Fruit fly (Drosophila melanogaster) whole organism, embryonic: ENCODE measurements around the gene tipE.
A peak's percentile ranks its signal among the peaks of the same experiment; 100 is the strongest.

Experiments used
- Ada2b ChIP-seq: fragments of 200-800 bp; sonication (Bioruptor generic); IDR thresholded peaks from 2 replicates; pipeline ENCODE4 v1.3.6; 2022; ENCODE audit warnings: missing biosample characterization, missing genetic modification characterization
- Awh ChIP-seq: fragments of 200-800 bp; sonication (Bioruptor generic); IDR thresholded peaks from 2 replicates; pipeline ENCODE4, ENCODE4 v1.3.6; 2022; ENCODE audit warnings: missing biosample characterization, missing genetic modification characterization
- B-H2 ChIP-seq: fragments of 200-800 bp; sonication (Bioruptor generic); optimal IDR thresholded peaks from 2 replicates; lab custom pipeline; 2018; ENCODE audit warnings: missing biosample characterization, mild to moderate bottlenecking, missing genetic modification characterization
- CG10274 ChIP-seq: fragments of 200-800 bp; sonication (Bioruptor generic); optimal IDR thresholded peaks from 3 replicates; lab custom pipeline; 2017; ENCODE audit warnings: missing biosample characterization, mild to moderate bottlenecking, missing genetic modification characterization
- CG11093 ChIP-seq: fragments of 200-800 bp; sonication (Bioruptor generic); IDR thresholded peaks from 3 replicates; pipeline ENCODE4 v1.3.6; 2022; ENCODE audit warnings: missing biosample characterization, missing genetic modification characterization
- CG11247 ChIP-seq: fragments of 200-800 bp; sonication (Bioruptor generic); IDR thresholded peaks from 2 replicates; pipeline ENCODE4 v1.3.6; 2022; ENCODE audit warnings: missing biosample characterization, missing genetic modification characterization
- CG11456 ChIP-seq: fragments of 200-800 bp; sonication (Bioruptor generic); IDR thresholded peaks from 3 replicates; pipeline ENCODE4 v1.3.6; 2022; ENCODE audit warnings: missing biosample characterization, missing genetic modification characterization
- CG12155 ChIP-seq: fragments of 200-800 bp; sonication (Bioruptor generic); optimal IDR thresholded peaks from 3 replicates; lab custom pipeline; 2016; ENCODE audit warnings: missing biosample characterization, missing genetic modification characterization
- CG12391 ChIP-seq: fragments of 200-800 bp; sonication (Bioruptor generic); optimal IDR thresholded peaks from 3 replicates; lab custom pipeline; 2018; ENCODE audit warnings: missing biosample characterization, mild to moderate bottlenecking, missing genetic modification characterization, moderate library complexity
- CG12659 ChIP-seq: fragments of 200-800 bp; sonication (Bioruptor generic); optimal IDR thresholded peaks from 3 replicates; lab custom pipeline; 2017; ENCODE audit warnings: mild to moderate bottlenecking, missing biosample characterization, missing genetic modification reagents, missing genetic modification characterization
- CG13287 ChIP-seq: fragments of 200-800 bp; sonication (Bioruptor generic); IDR thresholded peaks from 2 replicates; pipeline ENCODE4 v1.3.6; 2022; ENCODE audit warnings: missing biosample characterization, missing genetic modification characterization; ENCODE audit not compliant: partially characterized antibody
- CG15011 ChIP-seq: fragments of 200-800 bp; sonication (Bioruptor generic); optimal IDR thresholded peaks from 3 replicates; lab custom pipeline; 2018; ENCODE audit warnings: missing biosample characterization, mild to moderate bottlenecking, missing genetic modification characterization
- CG15479 ChIP-seq: fragments of 200-800 bp; sonication (Bioruptor generic); optimal IDR thresholded peaks from 3 replicates; lab custom pipeline; 2019; ENCODE audit warnings: missing biosample characterization, mild to moderate bottlenecking, missing genetic modification characterization, moderate library complexity
- CG16779 ChIP-seq: fragments of 200-800 bp; sonication (Bioruptor generic); IDR thresholded peaks from 2 replicates; pipeline ENCODE4 v1.3.6; 2022; ENCODE audit warnings: missing biosample characterization, missing genetic modification characterization
- CG16863 ChIP-seq: fragments of 200-800 bp; sonication (Bioruptor generic); optimal IDR thresholded peaks from 3 replicates; lab custom pipeline; 2016; ENCODE audit warnings: missing biosample characterization, missing genetic modification characterization
- CG30020 ChIP-seq: fragments of 200-800 bp; optimal IDR thresholded peaks from 2 replicates; lab custom pipeline; 2019; ENCODE audit warnings: missing biosample characterization, mild to moderate bottlenecking, missing genetic modification characterization, moderate library complexity
- CG32772 ChIP-seq: fragments of 200-800 bp; sonication (Bioruptor generic); IDR thresholded peaks from 2 replicates; pipeline ENCODE4 v1.3.6; 2022; ENCODE audit warnings: missing biosample characterization, missing genetic modification characterization
- CG33213 ChIP-seq: fragments of 200-800 bp; sonication (Bioruptor generic); optimal IDR thresholded peaks from 3 replicates; lab custom pipeline; 2016; ENCODE audit warnings: missing biosample characterization, missing genetic modification characterization
- CG4424 ChIP-seq: fragments of 200-800 bp; sonication (Bioruptor generic); optimal IDR thresholded peaks from 3 replicates; lab custom pipeline; 2016; ENCODE audit warnings: missing biosample characterization, missing genetic modification characterization
- CG5953 ChIP-seq: fragments of 200-800 bp; sonication (Bioruptor generic); IDR thresholded peaks from 2 replicates; pipeline ENCODE4 v1.3.6; 2022; ENCODE audit warnings: missing biosample characterization, missing genetic modification characterization
- CG6765 ChIP-seq: fragments of 200-800 bp; sonication (Bioruptor generic); optimal IDR thresholded peaks from 3 replicates; lab custom pipeline; 2017; ENCODE audit warnings: missing biosample characterization, mild to moderate bottlenecking, missing genetic modification characterization
- CG7372 ChIP-seq: fragments of 200-800 bp; sonication (Bioruptor generic); IDR thresholded peaks from 2 replicates; pipeline ENCODE4 v1.3.6; 2022; ENCODE audit warnings: missing biosample characterization, missing genetic modification characterization
- CG9609 ChIP-seq: fragments of 200-800 bp; sonication (Bioruptor generic); optimal IDR thresholded peaks from 3 replicates; lab custom pipeline; 2016; ENCODE audit warnings: missing biosample characterization, missing genetic modification characterization
- Dref ChIP-seq: fragments of 200-800 bp; sonication (Bioruptor generic); IDR thresholded peaks from 2 replicates; pipeline ENCODE4 v1.3.6; 2022; ENCODE audit warnings: missing biosample characterization, missing genetic modification characterization
- Elba2 ChIP-seq: fragments of 200-800 bp; sonication (Bioruptor generic); optimal IDR thresholded peaks from 3 replicates; lab custom pipeline; 2016; ENCODE audit warnings: missing biosample characterization, missing genetic modification characterization
- Fer3 ChIP-seq: fragments of 200-800 bp; sonication (Bioruptor generic); optimal IDR thresholded peaks from 2 replicates; lab custom pipeline; 2018; ENCODE audit warnings: missing biosample characterization, mild to moderate bottlenecking, missing genetic modification characterization, moderate library complexity
- HmgD ChIP-seq: fragments of 200-800 bp; sonication (Bioruptor generic); optimal IDR thresholded peaks from 3 replicates; lab custom pipeline; 2016; ENCODE audit warnings: missing biosample characterization, missing genetic modification characterization
- Hmx ChIP-seq: fragments of 200-800 bp; sonication (Bioruptor generic); optimal IDR thresholded peaks from 2 replicates; lab custom pipeline; 2016; ENCODE audit warnings: missing biosample characterization, missing genetic modification characterization
- Oaz ChIP-seq: fragments of 200-800 bp; sonication (Bioruptor generic); IDR thresholded peaks from 2 replicates; pipeline ENCODE4 v1.3.6; 2022; ENCODE audit warnings: missing biosample characterization, missing genetic modification characterization
- Ravus ChIP-seq: fragments of 200-800 bp; sonication (Bioruptor generic); IDR thresholded peaks from 2 replicates; pipeline ENCODE4 v1.3.6; 2022; ENCODE audit warnings: missing biosample characterization, missing genetic modification characterization
- al ChIP-seq: fragments of 200-800 bp; sonication (Bioruptor generic); IDR thresholded peaks from 2 replicates; pipeline ENCODE4 v1.3.6; 2022; ENCODE audit warnings: missing biosample characterization, missing genetic modification characterization
- ap ChIP-seq: fragments of 200-800 bp; sonication (Bioruptor generic); IDR thresholded peaks from 2 replicates; pipeline ENCODE4 v1.3.6; 2022; ENCODE audit warnings: missing biosample characterization, missing genetic modification characterization
- bbx ChIP-seq: fragments of 200-800 bp; sonication (Bioruptor generic); IDR thresholded peaks from 2 replicates; pipeline ENCODE4 v1.3.6; 2022; ENCODE audit warnings: missing biosample characterization, missing genetic modification characterization; ENCODE audit not compliant: partially characterized antibody
- br ChIP-seq: fragments of >200 bp; optimal IDR thresholded peaks from 2 replicates; lab custom pipeline; 2017
- croc ChIP-seq: fragments of 200-800 bp; sonication (Bioruptor generic); conservative IDR thresholded peaks from 3 replicates; pipeline ENCODE4 v1.3.6; 2022; ENCODE audit warnings: missing biosample characterization, missing genetic modification characterization
- dimm ChIP-seq: fragments of 200-800 bp; sonication (Bioruptor generic); IDR thresholded peaks from 2 replicates; pipeline ENCODE4 v1.3.6; 2022; ENCODE audit warnings: missing biosample characterization, missing genetic modification characterization
- ewg ChIP-seq: fragments of 200-800 bp; sonication (Bioruptor generic); optimal IDR thresholded peaks from 3 replicates; lab custom pipeline; 2017; ENCODE audit warnings: mild to moderate bottlenecking, missing biosample characterization, missing genetic modification reagents, missing genetic modification characterization
- ftz-f1 ChIP-seq: fragments of 200-800 bp; sonication (Bioruptor generic); optimal IDR thresholded peaks from 2 replicates; lab custom pipeline; 2016; ENCODE audit warnings: missing biosample characterization, missing genetic modification characterization
- fu2 ChIP-seq: fragments of 200-800 bp; sonication (Bioruptor generic); optimal IDR thresholded peaks from 2 replicates; lab custom pipeline; 2016; ENCODE audit warnings: missing biosample characterization, missing genetic modification characterization
- gcm2 ChIP-seq: fragments of 200-800 bp; sonication (Bioruptor generic); optimal IDR thresholded peaks from 2 replicates; lab custom pipeline; 2016; ENCODE audit warnings: missing biosample characterization, missing genetic modification characterization
- gem ChIP-seq: fragments of 200-800 bp; sonication (Bioruptor generic); optimal IDR thresholded peaks from 2 replicates; lab custom pipeline; 2019; ENCODE audit warnings: missing biosample characterization, mild to moderate bottlenecking, missing genetic modification characterization, moderate library complexity
- hth ChIP-seq: fragments of >200 bp; optimal IDR thresholded peaks from 2 replicates; lab custom pipeline; 2017; ENCODE audit warnings: inconsistent platforms
- ind ChIP-seq: fragments of 200-800 bp; sonication (Bioruptor generic); optimal IDR thresholded peaks from 3 replicates; lab custom pipeline; 2016; ENCODE audit warnings: missing biosample characterization, missing genetic modification characterization
- lbe ChIP-seq: fragments of 200-800 bp; sonication (Bioruptor generic); optimal IDR thresholded peaks from 2 replicates; lab custom pipeline; 2016; ENCODE audit warnings: missing biosample characterization, mild to moderate bottlenecking, missing genetic modification characterization
- org-1 ChIP-seq: fragments of 200-800 bp; sonication (Bioruptor generic); optimal IDR thresholded peaks from 2 replicates; lab custom pipeline; 2017; ENCODE audit warnings: missing biosample characterization, missing genetic modification characterization
- peb ChIP-seq: fragments of 200-800 bp; sonication (Bioruptor generic); IDR thresholded peaks from 2 replicates; pipeline ENCODE4 v1.3.6; 2022; ENCODE audit warnings: missing biosample characterization, missing genetic modification characterization
- pros ChIP-seq: fragments of 200-800 bp; sonication (Bioruptor generic); optimal IDR thresholded peaks from 3 replicates; lab custom pipeline; 2019; ENCODE audit warnings: missing biosample characterization, mild to moderate bottlenecking, missing genetic modification characterization, moderate library complexity
- so ChIP-seq: fragments of 200-800 bp; sonication (Bioruptor generic); IDR thresholded peaks from 3 replicates; pipeline ENCODE4 v1.3.6; 2022; ENCODE audit warnings: missing biosample characterization, missing genetic modification characterization
- sob ChIP-seq: fragments of 200-800 bp; sonication (Bioruptor generic); IDR thresholded peaks from 2 replicates; pipeline ENCODE4 v1.3.6; 2022; ENCODE audit warnings: missing biosample characterization, missing genetic modification characterization
- ttk ChIP-seq: fragments of 200-800 bp; sonication (Bioruptor generic); IDR thresholded peaks from 2 replicates; pipeline ENCODE4 v2.1.2; 2022; ENCODE audit warnings: missing biosample characterization, missing genetic modification characterization
- tup ChIP-seq: fragments of 200-800 bp; sonication (Bioruptor generic); optimal IDR thresholded peaks from 2 replicates; lab custom pipeline; 2016; ENCODE audit warnings: missing biosample characterization, mild to moderate bottlenecking, missing genetic modification characterization, moderate library complexity
- usp ChIP-seq: fragments of >200 bp; optimal IDR thresholded peaks from 2 replicates; lab custom pipeline; 2017; ENCODE audit warnings: missing biosample characterization, missing genetic modification characterization

Gene tipE

DNA sequence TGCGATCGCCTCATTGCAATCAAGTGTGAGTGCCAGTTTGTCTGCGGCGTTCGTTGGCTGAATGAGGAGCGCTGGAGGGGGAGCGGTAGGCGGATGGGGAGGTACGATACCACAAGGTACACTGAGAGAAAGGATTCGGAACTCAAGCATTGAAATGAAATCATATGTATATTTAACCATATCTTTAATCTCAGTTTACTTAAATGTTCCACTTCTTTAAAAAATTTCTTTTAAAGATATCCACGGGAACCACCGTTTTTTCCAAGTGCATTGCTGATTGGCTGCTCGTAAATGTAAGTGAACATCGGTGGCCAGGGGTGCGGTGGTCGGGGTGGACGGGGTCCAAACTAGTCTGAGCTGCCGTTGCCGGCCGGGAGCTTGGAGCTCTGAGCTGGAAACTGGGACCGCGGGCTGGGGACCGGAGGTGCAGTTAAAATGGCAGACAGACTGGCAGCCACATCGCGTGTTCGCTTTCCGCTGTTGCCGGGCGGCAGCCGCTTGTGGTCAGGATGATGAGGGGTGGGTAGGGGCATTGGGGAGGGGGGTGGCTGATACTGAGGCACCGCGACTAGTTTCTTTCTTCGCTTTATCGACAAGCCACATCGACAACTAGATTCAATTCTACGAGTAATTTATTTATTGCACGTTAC is 40.0 kb downstream of the tipE start (continued):
- TF ChIP-seq CG33213 (GFP tag; lab: Kevin White, UChicago) (peak; percentile 94), Dref (GFP tag; lab: Robert Waterston, UW) (no peak), CG12391 (peak; percentile 98), bbx (GFP tag; lab: Robert Waterston, UW) (no peak), Ada2b (peak; percentile 97), usp (GFP tag; lab: Kevin White, UChicago) (no peak), pros (GFP tag; lab: Kevin White, UChicago) (peak; percentile 67), sob (GFP tag; lab: Robert Waterston, UW) (peak; percentile 96), al (peak; percentile 68), gcm2 (GFP tag; lab: Kevin White, UChicago) (peak; percentile 88), ftz-f1 (GFP tag; lab: Kevin White, UChicago) (peak; percentile 78), tup (peak; percentile 91), CG11093 (GFP tag; lab: Robert Waterston, UW) (peak; percentile 94), croc (peak; percentile 97), CG16779 (GFP tag; lab: Robert Waterston, UW) (peak; percentile 78; the same call in 1 of the 2 replicates), dimm (GFP tag; lab: Robert Waterston, UW) (peak; percentile 95), CG10274 (GFP tag; lab: Kevin White, UChicago) (peak; percentile 79), org-1 (GFP tag; lab: Kevin White, UChicago) (peak; percentile 95), B-H2 (peak; percentile 77), HmgD (peak; percentile 77), CG30020 (tag; lab: Kevin White, UChicago) (peak; percentile 82), Fer3 (tag; lab: Kevin White, UChicago) (peak; percentile 91), lbe (peak; percentile 88), so (peak; percentile 97), CG16863 (GFP tag; lab: Kevin White, UChicago) (peak; percentile 97), ap (GFP tag; lab: Robert Waterston, UW) (peak; percentile 97), CG12155 (GFP tag; lab: Kevin White, UChicago) (peak; percentile 85), CG11247 (peak; percentile 93), Awh (GFP tag; lab: Robert Waterston, UW) (peak; percentile 99), Hmx (GFP tag; lab: Kevin White, UChicago) (peak; percentile 58), Ravus (peak; percentile 87), ttk (peak; percentile 98), br (lab: Kevin White, UChicago) (no peak), CG5953 (peak; percentile 96), hth (lab: Kevin White, UChicago) (no peak), CG4424 (GFP tag; lab: Kevin White, UChicago) (peak; percentile 95), CG11456 (peak; percentile 93), CG32772 (peak; percentile 97), CG9609 (GFP tag; lab: Kevin White, UChicago) (peak; percentile 94), Elba2 (GFP tag; lab: Kevin White, UChicago) (no peak), gem (tag; lab: Kevin White, UChicago) (peak; percentile 98), CG12659 (GFP tag; lab: Kevin White, UChicago) (peak; percentile 96), peb (GFP tag; lab: Robert Waterston, UW) (peak; percentile 96), CG13287 (GFP tag; lab: Robert Waterston, UW) (no peak), fu2 (GFP tag; lab: Kevin White, UChicago) (peak; percentile 84), CG7372 (peak; percentile 92), ewg (GFP tag; lab: Kevin White, UChicago) (peak; percentile 95), Oaz (GFP tag; lab: Robert Waterston, UW) (peak; percentile 91), CG6765 (GFP tag; lab: Kevin White, UChicago) (peak; percentile 42), CG15479 (GFP tag; lab: Kevin White, UChicago) (no peak), CG15011 (GFP tag; lab: Kevin White, UChicago) (peak; percentile 84), ind (GFP tag; lab: Kevin White, UChicago) (peak; percentile 93)
